Worm (Caenorhabditis elegans) whole organism, young adult: Measurements from ENCODE around the gene bub-3.

Source experiments
- Y67H2A.10 ChIP-seq: fragments of 200-800 bp; sonication (Bioruptor generic); conservative IDR thresholded peaks from 2 replicates; pipeline ENCODE4 v1.3.6; 2022; ENCODE audit warnings: missing genetic modification reagents, missing genetic modification characterization, missing compliant biosample characterization
- ama-1 ChIP-seq, 3 experiments: fragments of 150-350 bp in 1 of 3; sonication (generic microtip) in 2 of 3; optimal IDR thresholded peaks; 2 replicates each; lab custom pipeline; 2014 to 2018; ENCODE audit warnings: missing biosample characterization in 2 of 3, missing genetic modification characterization in 2 of 3, missing genetic modification reagents in 2 of 3
- cebp-2 ChIP-seq: fragments of 200-800 bp; sonication (Bioruptor generic); IDR thresholded peaks from 2 replicates; pipeline ENCODE4 v1.3.6; 2022; ENCODE audit warnings: missing genetic modification characterization, missing compliant biosample characterization
- madf-3 ChIP-seq: fragments of 200-800 bp; sonication (Bioruptor generic); IDR thresholded peaks from 2 replicates; pipeline ENCODE4 v1.3.6; 2022; ENCODE audit warnings: missing genetic modification reagents, missing genetic modification characterization, missing compliant biosample characterization
- snpc-1.3 ChIP-seq: sonication (generic microtip); optimal IDR thresholded peaks from 2 replicates; lab custom pipeline; 2017; ENCODE audit warnings: missing genetic modification characterization, mild to moderate bottlenecking, missing compliant biosample characterization, antibody characterized with exemption, moderate library complexity, missing genotype, missing genetic modification reagents; ENCODE audit not compliant: insufficient read depth
- zfh-2 ChIP-seq: fragments of 200-800 bp; sonication (Bioruptor generic); conservative IDR thresholded peaks from 2 replicates; pipeline ENCODE4 v1.3.6; 2022; ENCODE audit warnings: missing genetic modification reagents, missing genetic modification characterization, missing compliant biosample characterization

- no peak for TF ChIP-seq madf-3 (GFP tag; lab: Robert Waterston, UW)
- TF ChIP-seq ama-1 (optimal IDR thresholded peaks at IDR 0.05; lab: Kevin White, UChicago): no peak
- TF ChIP-seq ama-1 (GFP tag; optimal IDR thresholded peaks at IDR 0.05; lab: Kevin White, UChicago): no peak
- TF ChIP-seq snpc-1.3 (tag; lab: Kevin White, UChicago): no peak
- no peak for TF ChIP-seq zfh-2
- TF ChIP-seq cebp-2 (GFP tag; lab: Robert Waterston, UW): no peak
- no peak for TF ChIP-seq Y67H2A.10 (GFP tag; lab: Robert Waterston, UW)
Observed at ce11 chrII:13737751-13738525, 12.1 kb downstream of the bub-3 start.
